Fruit fly (Drosophila melanogaster) whole organism, pupa: ENCODE measurements around the gene Ir76a.

Experiments
- CG15710 ChIP-seq: fragments of 200-800 bp; sonication (Bioruptor generic); optimal IDR thresholded peaks from 2 replicates; lab custom pipeline; 2018; ENCODE audit warnings: missing biosample characterization, mild to moderate bottlenecking, missing genetic modification characterization, moderate library complexity
- CG17806 ChIP-seq: fragments of 200-800 bp; sonication (Bioruptor generic); optimal IDR thresholded peaks from 2 replicates; lab custom pipeline; 2018; ENCODE audit warnings: missing biosample characterization, mild to moderate bottlenecking, missing genetic modification characterization, moderate library complexity
- CG34367 ChIP-seq: fragments of 200-800 bp; sonication (Bioruptor generic); optimal IDR thresholded peaks from 2 replicates; lab custom pipeline; 2018; ENCODE audit warnings: missing biosample characterization, mild to moderate bottlenecking, missing genetic modification characterization
- CG4496 ChIP-seq: fragments of 200-800 bp; sonication (Bioruptor generic); IDR thresholded peaks from 3 replicates; pipeline ENCODE4 v1.3.6; 2022; ENCODE audit warnings: missing biosample characterization, missing genetic modification characterization
- D1 ChIP-seq: fragments of 200-800 bp; sonication (Bioruptor generic); optimal IDR thresholded peaks from 2 replicates; lab custom pipeline; 2018; ENCODE audit warnings: missing biosample characterization, mild to moderate bottlenecking, missing genetic modification characterization, moderate library complexity
- EcR ChIP-seq: fragments of 200-800 bp; sonication (Bioruptor generic); optimal IDR thresholded peaks from 3 replicates; lab custom pipeline; 2019; ENCODE audit warnings: missing biosample characterization, missing genetic modification characterization, mild to moderate bottlenecking, moderate library complexity, missing genetic modification reagents
- Pif1A ChIP-seq: fragments of 200-800 bp; sonication (Bioruptor generic); optimal IDR thresholded peaks from 3 replicates; lab custom pipeline; 2016; ENCODE audit warnings: missing biosample characterization, missing genetic modification characterization
- fd96Ca ChIP-seq: fragments of 200-800 bp; sonication (Bioruptor generic); IDR thresholded peaks from 3 replicates; pipeline ENCODE4 v1.3.6; 2022; ENCODE audit warnings: missing biosample characterization, missing genetic modification characterization
- rn ChIP-seq: fragments of 200-800 bp; sonication (Bioruptor generic); IDR thresholded peaks from 2 replicates; pipeline ENCODE4 v1.3.6; 2022; ENCODE audit warnings: missing biosample characterization, missing genetic modification characterization

DNA sequence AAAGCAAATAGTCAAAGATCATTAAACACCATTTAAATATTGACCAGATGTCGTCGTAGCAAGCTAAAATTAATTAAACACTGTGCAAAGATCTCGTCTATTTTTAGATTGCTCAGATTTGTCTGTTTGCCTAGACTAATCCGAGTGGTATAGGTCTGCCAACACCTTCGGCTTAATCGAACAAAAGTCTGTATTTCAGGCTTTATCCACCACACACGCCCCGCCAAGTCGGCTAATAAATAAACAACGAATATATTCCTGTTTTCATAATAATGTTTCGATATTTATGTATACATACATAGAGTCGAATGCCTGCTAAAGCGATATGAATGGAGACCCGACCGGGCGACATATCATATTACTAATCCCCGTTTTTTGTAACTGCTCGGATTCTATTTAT lies 20.5 kb upstream of the Ir76a start:
- TF ChIP-seq EcR (GFP tag; lab: Kevin White, UChicago): no peak
- TF ChIP-seq D1 (tag; lab: Kevin White, UChicago): no peak
- no peak for TF ChIP-seq CG34367 (tag; lab: Kevin White, UChicago)
- TF ChIP-seq CG4496: no peak
- no peak for TF ChIP-seq Pif1A (GFP tag; lab: Kevin White, UChicago)
- TF ChIP-seq CG15710 (tag; lab: Kevin White, UChicago): no peak
- TF ChIP-seq CG17806: no peak
- no peak for TF ChIP-seq fd96Ca (GFP tag; lab: Robert Waterston, UW)
- no peak for TF ChIP-seq rn (GFP tag; lab: Robert Waterston, UW)
